Worm (Caenorhabditis elegans) whole organism, L1 larva: ENCODE measurements around the gene ced-5.

Experiments
- aly-2 ChIP-seq: fragments of 150-350 bp; optimal IDR thresholded peaks from 2 replicates; lab custom pipeline; 2014; ENCODE audit warnings: missing biosample characterization, missing genetic modification characterization
- egl-27 ChIP-seq, 2 experiments: fragments of 150-350 bp in 1 of 2; sonication (generic microtip); optimal IDR thresholded peaks; 3 replicates each; lab custom pipeline; 2017 to 2018; ENCODE audit warnings: missing biosample characterization in 2 of 2, missing genetic modification characterization in 2 of 2, missing genetic modification reagents in 2 of 2
- nhr-71 ChIP-seq: sonication (generic microtip); optimal IDR thresholded peaks from 2 replicates; lab custom pipeline; 2016; ENCODE audit warnings: mild to moderate bottlenecking, missing genetic modification characterization, moderate library complexity, missing compliant biosample characterization
- tbx-2 ChIP-seq: sonication (generic microtip); optimal IDR thresholded peaks from 2 replicates; lab custom pipeline; 2016; ENCODE audit warnings: missing genetic modification characterization, missing compliant biosample characterization

DNA sequence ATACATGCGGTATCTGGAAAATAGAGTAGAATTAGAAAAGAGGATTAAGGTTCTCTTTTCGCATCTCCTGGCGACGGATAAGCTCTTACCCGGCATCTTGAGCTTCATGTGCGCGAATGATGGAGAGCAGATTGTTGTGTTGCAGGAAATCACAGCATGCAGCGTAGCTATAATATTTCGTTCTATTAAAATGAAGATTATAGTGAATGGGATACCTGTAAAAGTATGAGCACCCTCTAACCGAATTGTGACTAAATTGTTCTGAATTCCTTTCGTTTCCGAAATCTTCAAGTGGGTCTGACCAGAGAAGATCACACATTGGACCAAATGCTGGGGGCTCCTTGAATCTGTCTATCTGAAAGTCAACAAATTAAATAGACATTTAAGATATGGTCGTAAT is 14.5 kb downstream of the ced-5 start:
- no peak for TF ChIP-seq tbx-2
- TF ChIP-seq egl-27 (tag; optimal IDR thresholded peaks at IDR 0.05; lab: Kevin White, UChicago) = no peak
- TF ChIP-seq aly-2 (tag; lab: Kevin White, UChicago) = no peak
- no peak for TF ChIP-seq nhr-71 (tag; lab: Kevin White, UChicago)
